Worm (Caenorhabditis elegans): ENCODE results near the gene prmt-4.

- no peak for TF ChIP-seq ets-4 (tag; optimal IDR thresholded peaks at IDR 0.05)
- TF ChIP-seq elt-4 (tag; optimal IDR thresholded peaks at IDR 0.05): no peak
- no peak for TF ChIP-seq nfya-1 (tag; optimal IDR thresholded peaks at IDR 0.05)
- no peak for TF ChIP-seq ceh-6 (GFP tag; optimal IDR thresholded peaks at IDR 0.05)
- TF ChIP-seq tbx-2 (tag; optimal IDR thresholded peaks at IDR 0.05): no peak
- TF ChIP-seq ceh-18 (tag; optimal IDR thresholded peaks at IDR 0.05): no peak
- no peak for TF ChIP-seq pha-4 (tag; optimal IDR thresholded peaks at IDR 0.05)
- TF ChIP-seq C08G9.2 (tag; optimal IDR thresholded peaks at IDR 0.05): no peak
- no peak for TF ChIP-seq hlh-8 (tag; optimal IDR thresholded peaks at IDR 0.05)
- TF ChIP-seq nhr-11 (tag; optimal IDR thresholded peaks at IDR 0.05): no peak
- no peak for TF ChIP-seq gmeb-2 (tag; optimal IDR thresholded peaks at IDR 0.05)
- TF ChIP-seq dmd-4 (tag; optimal IDR thresholded peaks at IDR 0.05; ENCODE audit: borderline replicate concordance): no peak
- TF ChIP-seq ama-1 (optimal IDR thresholded peaks at IDR 0.05): no peak
These were observed 35.7 kb upstream of the prmt-4 start for ce11 chrIV:639167-639566.

Measured in whole organism, late embryonic.